In the genomic region with DNA sequence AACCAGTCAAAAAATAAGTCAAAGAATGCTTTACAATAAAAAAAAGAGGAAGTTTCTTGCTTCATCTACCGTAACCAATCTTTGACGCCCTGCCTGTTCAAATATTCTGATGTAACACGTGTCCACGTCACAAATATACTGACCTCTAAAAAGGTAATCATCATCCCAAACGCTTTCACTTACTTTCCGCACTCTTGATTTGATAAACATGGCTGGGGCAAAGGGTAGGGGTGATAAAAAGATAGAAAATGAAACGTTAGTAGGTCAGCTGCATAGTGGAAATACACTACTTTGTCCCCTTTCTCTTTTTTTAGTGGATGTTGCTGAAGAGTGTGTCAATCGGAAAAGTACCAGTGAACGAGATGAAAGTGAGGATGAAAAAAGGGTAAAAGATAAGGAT, we compare ENCODE assay signal across 5 worm cellular contexts.
TF ChIP-seq lines count a peak whose summit lies in the region.

No protein-coding gene starts in this region.

TF ChIP-seq in whole organism, L1 larva, 84 proteins besides CTCF, POLR2A, EP300 and RAD21:
- peak; percentile 23 for TF ChIP-seq nhr-85 (tag; lab: Kevin White, UChicago)
- no peak for TF ChIP-seq egl-13 (tag; optimal IDR thresholded peaks at IDR 0.05; lab: Kevin White, UChicago)
- TF ChIP-seq blmp-1 (tag; optimal IDR thresholded peaks at IDR 0.05; lab: Kevin White, UChicago): peak; percentile 99
- peak in 2 of 6 experiments; percentile 27 to 65 for TF ChIP-seq elt-3 (tag; optimal IDR thresholded peaks at IDR 0.05; lab: Kevin White, UChicago)

TF ChIP-seq in whole organism, L2 larva, 48 proteins besides CTCF, POLR2A, EP300 and RAD21 (continues in another document):
- TF ChIP-seq ama-1 (optimal IDR thresholded peaks at IDR 0.05; lab: Kevin White, UChicago): no peak
- no peak for TF ChIP-seq dmd-4 (tag; optimal IDR thresholded peaks at IDR 0.05; lab: Kevin White, UChicago)
- TF ChIP-seq fos-1 (tag; optimal IDR thresholded peaks at IDR 0.05; lab: Kevin White, UChicago): peak; percentile 31
- no peak for TF ChIP-seq lin-11 (tag; optimal IDR thresholded peaks at IDR 0.05; lab: Kevin White, UChicago)
- TF ChIP-seq peb-1 (tag; optimal IDR thresholded peaks at IDR 0.05; lab: Kevin White, UChicago): no peak
- no peak for TF ChIP-seq lin-13 (GFP tag; optimal IDR thresholded peaks at IDR 0.05; lab: Kevin White, UChicago)
- no peak for TF ChIP-seq ztf-11 (tag; optimal IDR thresholded peaks at IDR 0.05; lab: Kevin White, UChicago)
- TF ChIP-seq lin-39 (tag; optimal IDR thresholded peaks at IDR 0.05; lab: Kevin White, UChicago): no peak
- no peak for TF ChIP-seq nhr-11 (tag; optimal IDR thresholded peaks at IDR 0.05; lab: Kevin White, UChicago)
- peak; percentile 13 for TF ChIP-seq sem-4 (tag; optimal IDR thresholded peaks at IDR 0.05; lab: Kevin White, UChicago)
- TF ChIP-seq nhr-237 (tag; optimal IDR thresholded peaks at IDR 0.05; lab: Kevin White, UChicago): no peak
- TF ChIP-seq Y55F3AM.14 (GFP tag; optimal IDR thresholded peaks at IDR 0.05; lab: Kevin White, UChicago): no peak
- TF ChIP-seq ZK546.5 (tag; optimal IDR thresholded peaks at IDR 0.05; lab: Kevin White, UChicago): no peak
- TF ChIP-seq nhr-129 (tag; optimal IDR thresholded peaks at IDR 0.05; lab: Kevin White, UChicago): no peak
- no peak for TF ChIP-seq nhr-77 (tag; optimal IDR thresholded peaks at IDR 0.05; lab: Kevin White, UChicago)
- no peak for TF ChIP-seq R02D3.7 (tag; optimal IDR thresholded peaks at IDR 0.05; lab: Kevin White, UChicago)
- peak; percentile 24 for TF ChIP-seq sma-3 (GFP tag; optimal IDR thresholded peaks at IDR 0.05; lab: Kevin White, UChicago)
- TF ChIP-seq nhr-25 (tag; optimal IDR thresholded peaks at IDR 0.05; lab: Kevin White, UChicago): peak; percentile 61
- TF ChIP-seq ztf-1 (GFP tag; conservative IDR thresholded peaks at IDR 0.05; lab: Robert Waterston, UW): no peak
- TF ChIP-seq sma-9 (GFP tag; optimal IDR thresholded peaks at IDR 0.05; lab: Kevin White, UChicago): peak; percentile 26
- TF ChIP-seq sma-9 (tag; optimal IDR thresholded peaks at IDR 0.05; lab: Kevin White, UChicago): no peak
- TF ChIP-seq unc-55 (GFP tag; optimal IDR thresholded peaks at IDR 0.05; lab: Kevin White, UChicago): no peak

TF ChIP-seq in whole organism, L3 larva, 47 proteins besides CTCF, POLR2A, EP300 and RAD21:
- TF ChIP-seq ceh-28 (tag; optimal IDR thresholded peaks at IDR 0.05; lab: Kevin White, UChicago) (no peak), pha-4 (tag; optimal IDR thresholded peaks at IDR 0.05; lab: Kevin White, UChicago) (no peak), elt-3 (tag; optimal IDR thresholded peaks at IDR 0.05; lab: Kevin White, UChicago) (peak in 1 of 3 experiments; percentile 75), nhr-23 (tag; optimal IDR thresholded peaks at IDR 0.05; lab: Kevin White, UChicago) (peak; percentile 89), nhr-76 (tag; optimal IDR thresholded peaks at IDR 0.05; lab: Kevin White, UChicago) (no peak), nhr-43 (tag; optimal IDR thresholded peaks at IDR 0.05; lab: Kevin White, UChicago; ENCODE audit: poor library complexity, severe bottlenecking) (peak; percentile 50), nhr-237 (tag; optimal IDR thresholded peaks at IDR 0.05; lab: Kevin White, UChicago) (no peak), nhr-25 (tag; optimal IDR thresholded peaks at IDR 0.05; lab: Kevin White, UChicago) (peak; percentile 77), elt-1 (tag; optimal IDR thresholded peaks at IDR 0.05; lab: Kevin White, UChicago) (no peak)

TF ChIP-seq in whole organism, L4 larva, 104 proteins besides CTCF, POLR2A, EP300 and RAD21:
- no peak for TF ChIP-seq saeg-2 (GFP tag; IDR thresholded peaks at IDR 0.05; lab: Robert Waterston, UW)
- no peak for TF ChIP-seq ceh-28 (tag; optimal IDR thresholded peaks at IDR 0.05; lab: Kevin White, UChicago)
- TF ChIP-seq nhr-28 (tag; optimal IDR thresholded peaks at IDR 0.05; lab: Kevin White, UChicago): peak; percentile 4
- TF ChIP-seq nhr-41 (GFP tag; IDR thresholded peaks at IDR 0.05; lab: Robert Waterston, UW): no peak
- no peak for TF ChIP-seq nhr-25 (tag; optimal IDR thresholded peaks at IDR 0.05; lab: Kevin White, UChicago; ENCODE audit: borderline replicate concordance, insufficient read depth)
- TF ChIP-seq ceh-62 (tag; optimal IDR thresholded peaks at IDR 0.05; lab: Kevin White, UChicago): no peak
- TF ChIP-seq T26A8.4 (GFP tag; IDR thresholded peaks at IDR 0.05; lab: Robert Waterston, UW): no peak
- no peak for TF ChIP-seq nhr-237 (tag; optimal IDR thresholded peaks at IDR 0.05; lab: Kevin White, UChicago)
- TF ChIP-seq ceh-82 (tag; optimal IDR thresholded peaks at IDR 0.05; lab: Kevin White, UChicago): no peak
- peak; percentile 58 for TF ChIP-seq mxl-3 (GFP tag; optimal IDR thresholded peaks at IDR 0.05; lab: Kevin White, UChicago)
- peak in 1 of 2 experiments; percentile 16 for TF ChIP-seq unc-62 (GFP tag; optimal IDR thresholded peaks at IDR 0.05 in 1 of 2; lab: Kevin White, UChicago)
- TF ChIP-seq unc-62 (tag; optimal IDR thresholded peaks at IDR 0.05; lab: Kevin White, UChicago): no peak
- TF ChIP-seq madf-9 (GFP tag; conservative IDR thresholded peaks at IDR 0.05; lab: Robert Waterston, UW): no peak
- TF ChIP-seq snpc-4 (tag; optimal IDR thresholded peaks at IDR 0.05; lab: Kevin White, UChicago): no peak
- TF ChIP-seq dmd-9 (GFP tag; IDR thresholded peaks at IDR 0.05; lab: Robert Waterston, UW): no peak
- no peak for TF ChIP-seq arid-1 (GFP tag; conservative IDR thresholded peaks at IDR 0.05; lab: Robert Waterston, UW)
- no peak for TF ChIP-seq tag-97 (GFP tag; IDR thresholded peaks at IDR 0.05; lab: Robert Waterston, UW)
- TF ChIP-seq hlh-30 (tag; optimal IDR thresholded peaks at IDR 0.05; lab: Kevin White, UChicago; ENCODE audit: insufficient read depth): peak; percentile 20
- no peak for TF ChIP-seq lin-13 (GFP tag; optimal IDR thresholded peaks at IDR 0.05; lab: Kevin White, UChicago)
- no peak for TF ChIP-seq nhr-11 (tag; optimal IDR thresholded peaks at IDR 0.05; lab: Kevin White, UChicago)
- TF ChIP-seq sdz-12 (GFP tag; optimal IDR thresholded peaks at IDR 0.05; lab: Kevin White, UChicago): no peak
- TF ChIP-seq nhr-42 (GFP tag; IDR thresholded peaks at IDR 0.05; lab: Robert Waterston, UW): no peak
- TF ChIP-seq lsy-2 (tag; optimal IDR thresholded peaks at IDR 0.05; lab: Kevin White, UChicago): no peak
- TF ChIP-seq zip-2 (tag; optimal IDR thresholded peaks at IDR 0.05; lab: Kevin White, UChicago): no peak
- TF ChIP-seq hlh-11 (tag; optimal IDR thresholded peaks at IDR 0.05; lab: Kevin White, UChicago): no peak
- no peak for TF ChIP-seq set-16 (GFP tag; IDR thresholded peaks at IDR 0.05; lab: Robert Waterston, UW)
TF ChIP-seq in whole organism, L4 larva: peak in this region for 4.

TF ChIP-seq in whole organism, mixed stage, embryonic, 35 proteins besides CTCF, POLR2A, EP300 and RAD21:
- peak; percentile 83 for TF ChIP-seq blmp-1 (tag; optimal IDR thresholded peaks at IDR 0.05; lab: Kevin White, UChicago)
- no peak for TF ChIP-seq lin-13 (tag; optimal IDR thresholded peaks at IDR 0.05; lab: Kevin White, UChicago)
